Worm (Caenorhabditis elegans): ENCODE results near the gene K07E3.9.

The K07E3.9 gene

DNA sequence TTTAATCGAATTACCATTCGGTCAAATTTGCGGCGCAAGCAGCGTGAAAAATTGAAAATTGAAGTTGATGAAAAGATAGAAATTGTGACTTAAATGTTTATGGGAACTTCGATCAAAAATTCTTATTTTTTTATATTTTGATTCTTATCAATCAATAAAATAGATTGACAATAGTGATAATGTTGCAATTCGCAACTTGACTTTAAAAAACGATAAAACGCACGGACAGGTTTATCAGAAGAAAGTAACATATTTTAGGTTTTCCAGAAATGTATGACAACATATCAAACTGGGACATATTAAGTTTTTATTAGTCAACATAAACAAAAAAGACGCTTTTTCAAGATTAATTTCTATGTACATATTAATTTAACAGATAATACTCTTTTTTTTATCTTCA is 24.7 kb upstream of the K07E3.9 start:
- TF ChIP-seq ztf-23 (GFP tag; IDR thresholded peaks at IDR 0.05) (no peak), cog-1 (tag; optimal IDR thresholded peaks at IDR 0.05) (no peak)

DNA sequence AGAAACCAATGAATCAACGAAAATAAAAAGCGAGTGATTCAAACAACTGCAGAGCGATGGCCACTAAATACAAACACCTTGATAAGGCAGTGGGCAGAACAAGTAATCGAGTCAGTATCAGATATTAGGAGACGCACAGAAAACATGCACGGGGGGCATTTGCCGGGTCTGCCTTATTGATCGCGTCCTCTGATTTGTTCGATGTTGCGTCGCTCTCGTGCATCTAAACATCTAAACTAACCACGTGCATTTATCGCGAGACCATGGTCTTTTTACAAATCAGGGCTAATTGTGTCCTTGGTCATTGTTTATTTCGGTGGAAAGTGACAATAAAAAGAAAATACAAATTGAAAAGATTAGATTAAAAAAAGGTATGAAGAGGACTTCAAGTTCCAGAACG is 24.1 kb upstream of the K07E3.9 start, which contains the start of gene K07E3.4:
Gene K07E3.4 (minus strand): TSS at position 100 of the 400 bp plus-strand sequence.
- TF ChIP-seq klf-2 (GFP tag; conservative IDR thresholded peaks at IDR 0.05): no peak
- TF ChIP-seq T22C8.4 (GFP tag; IDR thresholded peaks at IDR 0.05): no peak
- TF ChIP-seq ztf-23 (GFP tag; IDR thresholded peaks at IDR 0.05): no peak
- no peak for TF ChIP-seq flt-1 (GFP tag; IDR thresholded peaks at IDR 0.05)
- no peak for TF ChIP-seq ref-1 (GFP tag; conservative IDR thresholded peaks at IDR 0.05)
- TF ChIP-seq ztf-29 (GFP tag; IDR thresholded peaks at IDR 0.05): no peak
- no peak for TF ChIP-seq cog-1 (tag; optimal IDR thresholded peaks at IDR 0.05)
- TF ChIP-seq med-1 (GFP tag; optimal IDR thresholded peaks at IDR 0.05; ENCODE audit: insufficient read depth): no peak
- no peak for TF ChIP-seq tab-1 (GFP tag; IDR thresholded peaks at IDR 0.05)

DNA sequence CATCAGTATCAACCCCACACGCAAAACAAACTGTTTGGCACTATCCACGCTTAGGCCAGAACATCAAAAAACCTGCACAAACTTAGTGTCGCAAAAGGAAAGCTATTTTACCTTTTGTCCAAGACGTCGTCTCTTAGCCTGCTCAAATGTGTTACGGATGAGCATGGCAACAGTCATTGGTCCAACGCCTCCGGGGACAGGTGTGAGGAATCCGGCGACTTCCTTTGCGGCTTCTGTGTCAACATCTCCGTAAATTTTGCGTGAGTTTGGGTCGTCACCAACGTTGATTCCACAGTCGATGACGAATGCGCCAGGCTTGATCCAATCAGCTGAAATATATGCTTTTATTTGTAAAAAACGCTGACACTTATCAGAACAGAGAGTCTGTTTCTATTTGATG is 23.4 kb upstream of the K07E3.9 start:
- TF ChIP-seq ztf-23 (GFP tag; IDR thresholded peaks at IDR 0.05) (no peak), flt-1 (GFP tag; IDR thresholded peaks at IDR 0.05) (no peak), ztf-29 (GFP tag; IDR thresholded peaks at IDR 0.05) (no peak), T22C8.4 (GFP tag; IDR thresholded peaks at IDR 0.05) (no peak), ref-1 (GFP tag; conservative IDR thresholded peaks at IDR 0.05) (no peak), med-1 (GFP tag; optimal IDR thresholded peaks at IDR 0.05; ENCODE audit: insufficient read depth) (no peak), tab-1 (GFP tag; IDR thresholded peaks at IDR 0.05) (no peak), cog-1 (tag; optimal IDR thresholded peaks at IDR 0.05) (no peak), klf-2 (GFP tag; conservative IDR thresholded peaks at IDR 0.05) (no peak)

DNA sequence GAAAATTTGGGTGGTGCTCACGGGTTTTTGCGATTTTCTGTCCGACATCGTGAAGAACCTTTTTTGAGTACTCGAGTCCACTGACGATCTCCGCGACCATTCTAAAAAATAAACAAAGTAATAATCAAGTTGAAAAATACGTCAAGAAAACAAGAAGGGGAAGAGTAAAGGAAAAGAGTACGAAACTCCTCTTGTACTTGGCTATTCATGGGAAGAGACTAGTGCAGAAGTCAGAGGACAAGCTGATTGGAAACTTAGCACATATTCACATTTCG is 21.6 kb upstream of the K07E3.9 start, which contains the start of gene dao-3:
Gene dao-3 (minus strand): TSS at position 101 of the 275 bp plus-strand sequence.
- TF ChIP-seq ztf-29 (GFP tag; IDR thresholded peaks at IDR 0.05) (no peak), ref-1 (GFP tag; conservative IDR thresholded peaks at IDR 0.05) (no peak), klf-2 (GFP tag; conservative IDR thresholded peaks at IDR 0.05) (no peak), cog-1 (tag; optimal IDR thresholded peaks at IDR 0.05) (no peak), med-1 (GFP tag; optimal IDR thresholded peaks at IDR 0.05; ENCODE audit: insufficient read depth) (no peak), flt-1 (GFP tag; IDR thresholded peaks at IDR 0.05) (no peak), ztf-23 (GFP tag; IDR thresholded peaks at IDR 0.05) (no peak), T22C8.4 (GFP tag; IDR thresholded peaks at IDR 0.05) (no peak), tab-1 (GFP tag; IDR thresholded peaks at IDR 0.05) (no peak)

DNA sequence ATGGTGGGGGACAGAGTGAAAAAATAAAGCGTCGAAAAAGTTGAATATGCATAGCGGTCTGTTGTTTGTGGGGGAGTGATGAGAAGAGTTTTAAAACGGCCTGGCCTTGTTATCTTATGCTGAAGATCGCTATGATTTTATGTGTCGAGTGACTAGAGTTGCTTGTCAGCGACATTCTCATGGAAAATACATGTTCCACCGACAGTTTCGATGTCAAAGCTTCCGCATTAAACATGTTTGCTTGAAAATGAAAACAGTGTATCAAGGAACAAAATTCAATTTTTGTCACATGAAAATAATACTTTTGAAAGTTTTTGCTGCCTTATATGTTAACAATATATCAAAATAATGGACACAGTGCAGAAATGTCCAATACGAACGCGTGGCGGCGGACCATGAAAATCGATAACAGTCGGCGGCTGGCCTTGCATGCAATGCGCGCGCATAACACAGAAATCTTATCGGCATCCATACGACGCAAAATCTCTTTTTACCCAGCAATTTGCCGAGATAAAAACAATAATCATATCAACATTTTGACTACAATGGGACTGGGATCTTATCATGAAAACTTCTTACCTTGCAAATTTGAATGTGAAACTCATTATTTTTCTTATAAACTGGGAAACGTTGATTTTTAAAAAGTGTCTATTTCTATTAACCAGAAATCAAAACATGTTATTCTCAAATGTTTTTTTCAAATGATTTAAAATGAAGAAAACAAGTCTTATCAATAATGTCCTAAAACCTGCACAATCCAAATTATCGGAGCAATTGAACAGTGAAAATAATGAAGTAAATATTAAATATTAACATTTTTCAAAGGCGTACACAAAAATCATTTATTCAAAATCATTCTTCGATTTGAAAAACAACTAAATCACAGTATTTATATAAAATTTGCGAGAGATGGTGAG is 21.0 kb upstream of the K07E3.9 start:
- TF ChIP-seq T22C8.4 (GFP tag; IDR thresholded peaks at IDR 0.05): peak; percentile 46
- no peak for TF ChIP-seq flt-1 (GFP tag; IDR thresholded peaks at IDR 0.05)

DNA sequence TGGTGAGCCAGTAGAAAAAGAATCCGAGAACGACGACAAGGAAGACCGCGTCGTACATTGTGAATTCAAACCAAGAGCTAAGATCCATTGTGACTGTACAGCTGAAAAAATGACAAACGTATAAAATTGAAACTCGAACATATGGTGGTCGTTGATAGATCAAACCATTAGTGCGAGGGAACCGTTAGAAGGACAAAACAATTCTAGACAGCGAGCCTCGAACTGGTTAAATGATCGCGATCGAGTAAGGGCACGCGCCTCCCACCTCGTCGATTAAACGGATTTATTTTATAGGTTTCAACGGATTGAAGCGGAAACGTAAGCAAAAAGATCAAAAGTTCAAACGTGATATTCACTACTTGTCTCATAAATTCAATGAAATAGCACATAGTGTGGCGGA is 19.5 kb upstream of the K07E3.9 start, which contains the start of gene vem-1:
Gene vem-1 (minus strand): TSS at position 101 of the 400 bp plus-strand sequence.
- TF ChIP-seq cog-1 (tag; optimal IDR thresholded peaks at IDR 0.05): no peak
- TF ChIP-seq med-1 (GFP tag; optimal IDR thresholded peaks at IDR 0.05; ENCODE audit: insufficient read depth): no peak

DNA sequence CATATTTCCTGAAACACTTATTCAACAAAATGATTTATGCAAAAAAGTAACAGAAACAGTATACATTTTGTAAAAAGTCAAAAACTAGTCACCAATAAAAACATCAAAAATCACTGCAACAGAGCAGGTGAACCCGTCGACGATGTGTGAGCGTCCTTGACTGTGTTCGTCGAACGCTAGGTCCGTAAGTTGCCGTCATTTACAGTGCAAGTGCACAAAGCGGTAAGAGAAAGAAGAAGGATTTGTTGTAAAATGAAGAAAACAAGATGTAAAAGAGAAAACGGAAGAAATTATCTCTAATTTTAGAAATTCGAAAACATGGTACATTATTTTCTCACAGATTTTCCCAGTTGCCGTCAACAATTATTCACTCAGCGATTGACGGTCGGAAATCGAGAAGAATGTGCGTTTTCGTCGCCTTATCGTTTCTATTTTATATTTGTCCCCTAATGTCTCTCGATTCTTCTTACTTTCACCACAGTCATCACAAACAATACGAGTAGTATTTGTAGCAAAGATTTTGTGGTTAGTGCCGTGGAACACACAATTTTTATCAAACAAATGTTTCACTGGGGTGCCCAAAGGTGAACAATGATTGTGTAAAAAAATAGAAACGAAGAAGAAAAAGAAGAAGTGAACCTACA is 18.6 kb upstream of the K07E3.9 start:
- TF ChIP-seq flt-1 (GFP tag; IDR thresholded peaks at IDR 0.05) (no peak), tab-1 (GFP tag; IDR thresholded peaks at IDR 0.05) (no peak), cog-1 (tag; optimal IDR thresholded peaks at IDR 0.05) (no peak), ztf-23 (GFP tag; IDR thresholded peaks at IDR 0.05) (no peak), T22C8.4 (GFP tag; IDR thresholded peaks at IDR 0.05) (no peak), med-1 (GFP tag; optimal IDR thresholded peaks at IDR 0.05; ENCODE audit: insufficient read depth) (no peak)

DNA sequence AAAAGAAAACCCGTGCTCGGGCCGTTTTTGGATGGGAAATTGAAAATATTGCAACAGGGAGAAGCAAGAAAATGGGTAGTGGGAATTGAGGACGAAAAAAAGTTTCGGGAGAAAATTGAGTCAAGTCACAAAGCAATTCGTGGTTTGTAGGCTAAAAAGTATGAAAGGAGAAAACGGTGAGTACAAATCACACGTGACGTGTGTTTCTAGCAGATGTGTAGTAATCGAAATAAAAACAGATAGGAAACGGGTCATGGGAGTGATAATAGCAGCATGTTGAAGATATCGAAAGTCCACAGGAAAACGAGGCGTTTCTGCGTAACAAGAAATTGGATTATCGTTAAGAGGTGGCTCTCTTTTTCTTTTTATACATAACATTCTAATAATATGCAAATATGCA is 18.1 kb upstream of the K07E3.9 start:
- TF ChIP-seq flt-1 (GFP tag; IDR thresholded peaks at IDR 0.05) (no peak), T22C8.4 (GFP tag; IDR thresholded peaks at IDR 0.05) (no peak), tab-1 (GFP tag; IDR thresholded peaks at IDR 0.05) (no peak), ztf-29 (GFP tag; IDR thresholded peaks at IDR 0.05) (no peak), cog-1 (tag; optimal IDR thresholded peaks at IDR 0.05) (no peak), klf-2 (GFP tag; conservative IDR thresholded peaks at IDR 0.05) (no peak), med-1 (GFP tag; optimal IDR thresholded peaks at IDR 0.05; ENCODE audit: insufficient read depth) (no peak), ztf-23 (GFP tag; IDR thresholded peaks at IDR 0.05) (no peak), ref-1 (GFP tag; conservative IDR thresholded peaks at IDR 0.05) (no peak)

DNA sequence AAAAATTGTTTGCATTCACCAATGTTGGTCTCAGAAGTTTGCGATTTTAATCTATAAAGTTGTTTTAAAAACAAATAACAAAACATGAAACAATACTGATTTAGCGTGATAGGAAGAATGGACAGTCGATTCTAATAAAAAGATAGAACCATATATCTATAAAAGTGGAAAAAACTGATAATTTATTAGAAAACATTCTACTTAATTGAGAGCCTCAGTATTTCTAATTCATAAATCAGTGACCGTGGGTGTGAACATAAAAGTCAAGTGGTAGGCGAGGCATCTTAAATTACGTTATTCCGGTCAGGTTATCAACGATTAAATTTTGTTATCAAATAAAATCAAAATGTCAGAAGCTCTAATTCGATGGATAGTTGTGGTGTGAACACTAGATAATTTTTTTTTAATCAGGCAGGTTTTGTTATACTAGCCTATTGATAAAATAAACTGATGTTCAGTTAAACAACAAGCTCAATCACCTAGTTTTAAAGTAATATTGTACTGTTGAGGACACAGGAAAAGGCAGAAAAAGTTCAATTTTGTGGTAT is 9.1 kb upstream of the K07E3.9 start, which contains the start of gene catp-5:
Gene catp-5 (minus strand): TSS at position 51 of the 548 bp plus-strand sequence.
- no peak for TF ChIP-seq ztf-29 (GFP tag; IDR thresholded peaks at IDR 0.05)
- no peak for TF ChIP-seq med-1 (GFP tag; optimal IDR thresholded peaks at IDR 0.05; ENCODE audit: insufficient read depth)
- no peak for TF ChIP-seq flt-1 (GFP tag; IDR thresholded peaks at IDR 0.05)
- no peak for TF ChIP-seq klf-2 (GFP tag; conservative IDR thresholded peaks at IDR 0.05)
- TF ChIP-seq ztf-23 (GFP tag; IDR thresholded peaks at IDR 0.05): no peak
- TF ChIP-seq T22C8.4 (GFP tag; IDR thresholded peaks at IDR 0.05): no peak
- TF ChIP-seq cog-1 (tag; optimal IDR thresholded peaks at IDR 0.05): no peak
- TF ChIP-seq tab-1 (GFP tag; IDR thresholded peaks at IDR 0.05): no peak
- no peak for TF ChIP-seq ref-1 (GFP tag; conservative IDR thresholded peaks at IDR 0.05)

DNA sequence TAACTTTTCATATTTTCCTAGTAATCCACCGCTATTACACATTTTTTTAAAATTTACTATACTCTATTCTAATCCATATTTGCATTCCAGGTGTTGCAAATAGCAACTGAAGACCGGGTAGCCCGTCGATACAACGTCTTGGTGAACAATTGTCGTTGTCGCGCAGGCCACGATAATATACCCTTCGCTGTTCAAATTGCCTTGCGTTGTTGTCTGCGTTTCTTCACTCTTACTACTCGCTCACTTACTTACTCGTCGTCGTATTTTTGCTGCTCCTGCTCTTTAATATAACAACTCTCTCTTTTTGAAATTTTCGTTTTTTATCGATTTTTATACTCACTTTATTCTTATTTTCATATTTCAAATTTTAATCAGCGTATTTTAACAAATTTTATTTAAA is 4.1 kb upstream of the K07E3.9 start, which contains the start of gene K07E3.2:
Gene K07E3.2 (plus strand): TSS at position 400 of the 400 bp plus-strand sequence.
- TF ChIP-seq ztf-29 (GFP tag; IDR thresholded peaks at IDR 0.05): no peak
- TF ChIP-seq T22C8.4 (GFP tag; IDR thresholded peaks at IDR 0.05): no peak
- no peak for TF ChIP-seq med-1 (GFP tag; optimal IDR thresholded peaks at IDR 0.05; ENCODE audit: insufficient read depth)
- TF ChIP-seq klf-2 (GFP tag; conservative IDR thresholded peaks at IDR 0.05): no peak
- TF ChIP-seq flt-1 (GFP tag; IDR thresholded peaks at IDR 0.05): no peak
- TF ChIP-seq ref-1 (GFP tag; conservative IDR thresholded peaks at IDR 0.05): no peak
- TF ChIP-seq cog-1 (tag; optimal IDR thresholded peaks at IDR 0.05): no peak
- no peak for TF ChIP-seq tab-1 (GFP tag; IDR thresholded peaks at IDR 0.05)
- TF ChIP-seq ztf-23 (GFP tag; IDR thresholded peaks at IDR 0.05): no peak
